Fruit fly (Drosophila melanogaster): ENCODE measurements around the gene kay.

DNA sequence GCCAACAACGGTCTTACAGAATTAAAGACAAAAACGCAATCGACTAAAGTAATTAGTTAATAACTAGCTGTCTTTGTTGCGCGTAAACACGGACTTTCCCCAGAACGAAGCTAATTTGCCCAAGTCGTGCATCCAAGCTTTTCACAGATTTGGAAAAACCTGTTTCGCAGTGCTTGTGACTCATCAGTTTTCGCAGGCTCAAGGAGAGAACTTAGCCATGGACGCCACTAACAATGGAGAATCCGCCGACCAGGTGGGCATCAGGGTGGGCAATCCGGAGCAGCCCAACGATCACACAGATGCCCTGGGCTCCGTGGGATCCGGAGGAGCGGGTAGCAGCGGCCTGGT, 33.9 kb downstream of the kay start:
- TF ChIP-seq psq (optimal IDR thresholded peaks at IDR 0.05) (no peak), usp (GFP tag; optimal IDR thresholded peaks at IDR 0.05) (no peak), pan (optimal IDR thresholded peaks at IDR 0.05) (no peak), Dll (optimal IDR thresholded peaks at IDR 0.05) (no peak), EcR (GFP tag; optimal IDR thresholded peaks at IDR 0.05) (no peak)

All from whole organism.